Worm (Caenorhabditis elegans) whole organism, early embryonic: ENCODE measurements around the gene mtm-5.

Experiments
- F13C5.2 ChIP-seq: sonication (generic microtip); optimal IDR thresholded peaks from 2 replicates; lab custom pipeline; 2017; ENCODE audit warnings: mild to moderate bottlenecking, missing genetic modification characterization, inconsistent platforms, missing compliant biosample characterization
- aly-1 ChIP-seq: sonication (generic microtip); optimal IDR thresholded peaks from 2 replicates; lab custom pipeline; 2016; ENCODE audit warnings: missing genetic modification characterization, missing compliant biosample characterization
- ama-1 ChIP-seq: fragments of 150-350 bp; optimal IDR thresholded peaks from 2 replicates; lab custom pipeline; 2014
- ceh-13 ChIP-seq: fragments of 200-800 bp; sonication (Bioruptor generic); optimal IDR thresholded peaks from 2 replicates; lab custom pipeline; 2018; ENCODE audit warnings: mild to moderate bottlenecking, missing genetic modification characterization, missing compliant biosample characterization
- ceh-36 ChIP-seq: sonication (generic microtip); optimal IDR thresholded peaks from 2 replicates; lab custom pipeline; 2016; ENCODE audit warnings: missing genetic modification characterization, inconsistent platforms, missing compliant biosample characterization
- ets-7 ChIP-seq: sonication (generic microtip); optimal IDR thresholded peaks from 2 replicates; lab custom pipeline; 2016; ENCODE audit warnings: missing genotype, missing genetic modification characterization, missing compliant biosample characterization
- flt-1 ChIP-seq: fragments of 200-800 bp; sonication (Bioruptor generic); IDR thresholded peaks from 2 replicates; pipeline ENCODE4 v1.3.6; 2022; ENCODE audit warnings: missing genetic modification characterization, missing compliant biosample characterization
- hmbx-1 ChIP-seq: sonication (generic microtip); optimal IDR thresholded peaks from 2 replicates; lab custom pipeline; 2016; ENCODE audit warnings: mild to moderate bottlenecking, missing genetic modification characterization, missing compliant biosample characterization
- hnd-1 ChIP-seq: sonication (generic microtip); optimal IDR thresholded peaks from 2 replicates; lab custom pipeline; 2016; ENCODE audit warnings: missing genetic modification characterization, missing compliant biosample characterization
- pes-1 ChIP-seq: fragments of 200-800 bp; sonication (Bioruptor generic); IDR thresholded peaks from 2 replicates; pipeline ENCODE4 v1.3.6; 2022; ENCODE audit warnings: missing genetic modification reagents, missing genetic modification characterization, missing compliant biosample characterization
- scrt-1 ChIP-seq: fragments of 200-800 bp; sonication (Bioruptor generic); IDR thresholded peaks from 2 replicates; pipeline ENCODE4 v1.3.6; 2022; ENCODE audit warnings: missing genetic modification characterization, missing compliant biosample characterization
- tbx-11 ChIP-seq: fragments of 200-800 bp; sonication (Bioruptor generic); IDR thresholded peaks from 2 replicates; pipeline ENCODE4 v1.3.6; 2022; ENCODE audit warnings: missing genetic modification characterization, missing compliant biosample characterization

DNA sequence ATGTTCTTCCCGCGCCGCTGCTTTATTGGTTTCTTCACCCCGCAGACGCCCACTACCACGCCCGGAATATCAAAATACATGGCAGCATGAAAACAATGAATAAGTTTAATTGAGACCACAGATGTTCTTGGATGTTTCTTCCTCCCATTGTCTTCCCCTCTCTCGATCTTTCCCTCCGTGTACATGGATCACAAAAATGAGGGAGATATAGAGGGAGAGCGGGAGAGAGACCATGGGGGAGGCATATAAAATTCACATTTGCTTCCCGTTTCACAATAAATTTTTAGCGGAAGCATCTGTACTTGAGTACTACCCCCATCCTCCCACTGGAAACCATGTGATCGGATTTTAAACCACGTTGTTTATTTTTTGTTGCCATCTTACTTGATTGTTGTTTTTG is 49.8 kb downstream of the mtm-5 start:
- no peak for TF ChIP-seq hnd-1 (tag; lab: Kevin White, UChicago)
- no peak for TF ChIP-seq ceh-36 (tag; lab: Kevin White, UChicago)
- no peak for TF ChIP-seq ama-1 (lab: Kevin White, UChicago)
- TF ChIP-seq pes-1 (GFP tag; lab: Robert Waterston, UW), result no peak
- no peak for TF ChIP-seq tbx-11 (GFP tag; lab: Robert Waterston, UW)
- TF ChIP-seq aly-1 (tag; lab: Kevin White, UChicago), result no peak
- TF ChIP-seq flt-1 (GFP tag; lab: Robert Waterston, UW), result no peak
- TF ChIP-seq F13C5.2, result no peak
- TF ChIP-seq ceh-13 (GFP tag; lab: Kevin White, UChicago), result no peak
- no peak for TF ChIP-seq scrt-1
- TF ChIP-seq hmbx-1 (tag; lab: Kevin White, UChicago), result no peak
- TF ChIP-seq ets-7, result no peak
